Fruit fly (Drosophila melanogaster): ENCODE data around the gene CG33687.
A peak's percentile ranks its signal among the peaks of the same experiment; 100 is the strongest.

CG33687 gene

DNA sequence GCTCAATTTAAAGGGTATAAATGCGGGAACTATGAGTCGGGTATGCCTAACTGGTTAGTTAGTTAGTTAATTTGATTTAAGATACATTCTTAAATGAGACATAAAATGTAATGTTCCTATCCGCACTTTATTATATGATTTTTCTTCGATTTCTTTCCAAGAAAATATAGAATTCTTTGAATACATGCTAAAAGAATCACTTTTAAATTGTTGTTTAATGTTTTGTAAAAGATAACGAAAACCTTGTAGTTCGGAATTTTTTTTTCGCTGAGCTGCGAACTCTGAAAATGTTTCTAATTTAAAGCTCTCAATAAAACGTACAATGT is 37.6 kb upstream of the CG33687 start:
- TF ChIP-seq CG8159 (tag; optimal IDR thresholded peaks at IDR 0.05) (no peak), Ets98B (GFP tag; IDR thresholded peaks at IDR 0.05) (no peak), Pif1B (GFP tag; optimal IDR thresholded peaks at IDR 0.05) (no peak), CG32121 (GFP tag; IDR thresholded peaks at IDR 0.05) (no peak)

- TF ChIP-seq gl (tag; optimal IDR thresholded peaks at IDR 0.05) (no peak), CG32121 (GFP tag; IDR thresholded peaks at IDR 0.05) (0 out of 2 replicates have a peak, but pooled peaks have one; percentile 38), CG15710 (tag; optimal IDR thresholded peaks at IDR 0.05) (peak; percentile 40), CG9948 (tag; optimal IDR thresholded peaks at IDR 0.05) (peak; percentile 31), Ets98B (GFP tag; IDR thresholded peaks at IDR 0.05) (no peak), CG10348 (GFP tag; IDR thresholded peaks at IDR 0.05) (no peak), CG12605 (GFP tag; IDR thresholded peaks at IDR 0.05) (no peak), EcR (GFP tag; optimal IDR thresholded peaks at IDR 0.05) (no peak), D1 (tag; optimal IDR thresholded peaks at IDR 0.05) (no peak), CG8159 (tag; optimal IDR thresholded peaks at IDR 0.05) (peak; percentile 7), CG13204 (GFP tag; optimal IDR thresholded peaks at IDR 0.05) (no peak), CG14655 (GFP tag; optimal IDR thresholded peaks at IDR 0.05) (peak; percentile 63), CG8301 (tag; optimal IDR thresholded peaks at IDR 0.05) (peak; percentile 60), rn (GFP tag; IDR thresholded peaks at IDR 0.05) (no peak), Pif1A (GFP tag; optimal IDR thresholded peaks at IDR 0.05) (peak; percentile 4), CG17806 (tag; optimal IDR thresholded peaks at IDR 0.05) (peak; percentile 36), Snoo (tag; optimal IDR thresholded peaks at IDR 0.05) (no peak), CG4496 (GFP tag; IDR thresholded peaks at IDR 0.05) (no peak; the same call in 2 of the 3 replicates), Pif1B (GFP tag; optimal IDR thresholded peaks at IDR 0.05) (no peak), CG34367 (tag; optimal IDR thresholded peaks at IDR 0.05) (no peak), fd96Ca (GFP tag; IDR thresholded peaks at IDR 0.05) (0 out of 3 replicates have a peak, but pooled peaks have one; percentile 20)
Observed at dm6 chr3L:16160420-16161069, 37.1 kb upstream of the CG33687 start.

dm6 chr3L:16161131-16161530 is 36.5 kb upstream of the CG33687 start:
- TF ChIP-seq CG10348 (GFP tag; IDR thresholded peaks at IDR 0.05): no peak
- TF ChIP-seq Ets98B (GFP tag; IDR thresholded peaks at IDR 0.05): no peak
- peak; percentile 40 for TF ChIP-seq EcR (GFP tag; optimal IDR thresholded peaks at IDR 0.05)

DNA sequence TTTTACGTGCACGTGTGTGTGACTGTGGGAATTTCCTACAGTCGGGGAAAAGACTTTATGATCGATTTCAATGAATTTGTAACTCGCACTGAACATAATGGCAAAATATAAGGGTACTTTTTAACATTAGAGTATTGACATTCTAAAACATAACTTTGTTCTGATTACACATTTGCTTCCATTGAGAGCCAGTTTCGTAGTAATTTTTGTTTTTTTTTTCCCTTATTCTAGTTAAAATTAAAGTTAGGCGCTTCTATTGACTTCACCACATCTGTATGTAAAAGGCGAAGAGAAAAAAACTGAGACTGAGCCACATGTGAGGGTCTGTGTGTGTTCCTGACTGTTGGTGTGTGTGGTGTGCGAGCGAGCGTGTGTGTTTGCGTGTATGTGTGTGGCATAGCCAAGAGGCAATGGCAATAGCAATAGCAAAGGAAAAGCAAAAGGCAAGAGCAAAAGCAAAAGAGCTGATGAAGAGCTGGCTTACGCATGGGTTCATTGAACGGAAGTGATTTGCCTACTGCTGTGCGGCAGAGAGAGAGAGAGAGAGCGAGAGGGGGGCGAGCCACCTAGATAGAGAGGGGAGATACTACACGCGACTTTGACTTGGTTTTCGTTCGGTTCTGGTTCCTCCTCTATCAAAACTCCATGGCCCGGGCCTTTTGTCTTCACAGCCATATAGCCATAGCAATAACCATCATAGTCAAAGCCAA is 35.7 kb upstream of the CG33687 start:
- TF ChIP-seq gl (tag; optimal IDR thresholded peaks at IDR 0.05) (no peak), CG9948 (tag; optimal IDR thresholded peaks at IDR 0.05) (peak; percentile 66), CG8159 (tag; optimal IDR thresholded peaks at IDR 0.05) (peak; percentile 72), D1 (tag; optimal IDR thresholded peaks at IDR 0.05) (no peak), CG15710 (tag; optimal IDR thresholded peaks at IDR 0.05) (peak; percentile 75), fd96Ca (GFP tag; IDR thresholded peaks at IDR 0.05) (peak; percentile 52), EcR (GFP tag; optimal IDR thresholded peaks at IDR 0.05) (peak; percentile 95), Pif1B (GFP tag; optimal IDR thresholded peaks at IDR 0.05) (peak; percentile 61), Ets98B (GFP tag; IDR thresholded peaks at IDR 0.05) (peak; percentile 74), CG8301 (tag; optimal IDR thresholded peaks at IDR 0.05) (peak; percentile 88), CG32121 (GFP tag; IDR thresholded peaks at IDR 0.05) (peak; percentile 39; the same call in 1 of the 2 replicates), CG4496 (GFP tag; IDR thresholded peaks at IDR 0.05) (peak; percentile 65), CG34367 (tag; optimal IDR thresholded peaks at IDR 0.05) (peak; percentile 63), CG12605 (GFP tag; IDR thresholded peaks at IDR 0.05) (peak; percentile 48; the same call in 1 of the 2 replicates), Pif1A (GFP tag; optimal IDR thresholded peaks at IDR 0.05) (peak; percentile 82), CG10348 (GFP tag; IDR thresholded peaks at IDR 0.05) (0 out of 2 replicates have a peak, but pooled peaks have one; percentile 10), Snoo (tag; optimal IDR thresholded peaks at IDR 0.05) (peak; percentile 18), CG14655 (GFP tag; optimal IDR thresholded peaks at IDR 0.05) (peak; percentile 90), CG13204 (GFP tag; optimal IDR thresholded peaks at IDR 0.05) (no peak), rn (GFP tag; IDR thresholded peaks at IDR 0.05) (no peak), CG17806 (tag; optimal IDR thresholded peaks at IDR 0.05) (peak; percentile 64)

- TF ChIP-seq Snoo (tag; optimal IDR thresholded peaks at IDR 0.05) (peak; percentile 36), EcR (GFP tag; optimal IDR thresholded peaks at IDR 0.05) (peak; percentile 65), CG12605 (GFP tag; IDR thresholded peaks at IDR 0.05) (peak; percentile 70), CG34367 (tag; optimal IDR thresholded peaks at IDR 0.05) (peak; percentile 27), CG15710 (tag; optimal IDR thresholded peaks at IDR 0.05) (peak; percentile 23), Pif1A (GFP tag; optimal IDR thresholded peaks at IDR 0.05) (peak; percentile 58), CG9948 (tag; optimal IDR thresholded peaks at IDR 0.05) (no peak), rn (GFP tag; IDR thresholded peaks at IDR 0.05) (no peak), CG8159 (tag; optimal IDR thresholded peaks at IDR 0.05) (peak; percentile 40), CG4496 (GFP tag; IDR thresholded peaks at IDR 0.05) (peak; percentile 57; the same call in 2 of the 3 replicates), CG10348 (GFP tag; IDR thresholded peaks at IDR 0.05) (no peak), Pif1B (GFP tag; optimal IDR thresholded peaks at IDR 0.05) (peak; percentile 56), D1 (tag; optimal IDR thresholded peaks at IDR 0.05) (no peak), fd96Ca (GFP tag; IDR thresholded peaks at IDR 0.05) (0 out of 3 replicates have a peak, but pooled peaks have one; percentile 10), CG14655 (GFP tag; optimal IDR thresholded peaks at IDR 0.05) (peak; percentile 62), CG13204 (GFP tag; optimal IDR thresholded peaks at IDR 0.05) (peak; percentile 66), gl (tag; optimal IDR thresholded peaks at IDR 0.05) (peak; percentile 44), CG32121 (GFP tag; IDR thresholded peaks at IDR 0.05) (no peak), CG8301 (tag; optimal IDR thresholded peaks at IDR 0.05) (peak; percentile 32), Ets98B (GFP tag; IDR thresholded peaks at IDR 0.05) (peak; percentile 63), CG17806 (tag; optimal IDR thresholded peaks at IDR 0.05) (peak; percentile 0)
Observed at dm6 chr3L:16164150-16165039, 33.3 kb upstream of the CG33687 start, which contains the start of gene CG5151. TSS of gene CG5151 (minus strand) at chr3L:16164701.

All from whole organism, pupa.